Fruit fly (Drosophila melanogaster): ENCODE results near the gene Hmu.

- TF ChIP-seq CG8319 (GFP tag; optimal IDR thresholded peaks at IDR 0.05) (no peak), pdm3 (GFP tag; optimal IDR thresholded peaks at IDR 0.05) (no peak), CG11294 (GFP tag; IDR thresholded peaks at IDR 0.05) (no peak), CG3032 (tag; optimal IDR thresholded peaks at IDR 0.05) (no peak), OdsH (GFP tag; optimal IDR thresholded peaks at IDR 0.05) (no peak), esn (GFP tag; optimal IDR thresholded peaks at IDR 0.05) (no peak), eg (GFP tag; IDR thresholded peaks at IDR 0.05) (no peak), net (GFP tag; optimal IDR thresholded peaks at IDR 0.05) (no peak), lz (GFP tag; optimal IDR thresholded peaks at IDR 0.05) (no peak), vri (GFP tag; optimal IDR thresholded peaks at IDR 0.05) (no peak)
Observed at dm6 chr3R:27283645-27284044, 4.9 kb upstream of the Hmu start, which contains the start of gene CG3368.

Measured in whole organism, prepupa.